Worm (Caenorhabditis elegans): Measurements from ENCODE around the gene srh-23.

- TF ChIP-seq lin-15B (tag; optimal IDR thresholded peaks at IDR 0.05) = no peak
- TF ChIP-seq lir-3 (tag; optimal IDR thresholded peaks at IDR 0.05; ENCODE audit: poor library complexity) = no peak
- no peak for TF ChIP-seq ceh-82 (tag; optimal IDR thresholded peaks at IDR 0.05)
- TF ChIP-seq skn-1 (tag; optimal IDR thresholded peaks at IDR 0.05) = no peak
- no peak for TF ChIP-seq ama-1 (optimal IDR thresholded peaks at IDR 0.05)
- TF ChIP-seq nhr-237 (tag; optimal IDR thresholded peaks at IDR 0.05) = no peak
- no peak for TF ChIP-seq pqm-1 (tag; optimal IDR thresholded peaks at IDR 0.05)
- TF ChIP-seq nhr-28 (tag; optimal IDR thresholded peaks at IDR 0.05) = no peak
- no peak for TF ChIP-seq lin-35 (GFP tag; optimal IDR thresholded peaks at IDR 0.05)
- no peak for TF ChIP-seq nhr-76 (tag; optimal IDR thresholded peaks at IDR 0.05)
- TF ChIP-seq snu-23 (GFP tag; optimal IDR thresholded peaks at IDR 0.05) = no peak
- no peak for TF ChIP-seq fkh-10 (GFP tag; optimal IDR thresholded peaks at IDR 0.05)
Measured at ce11 chrV:4918664-4919257, 2.1 kb upstream of the srh-23 start, which contains the start of gene C02E7.6.

Measured in whole organism, L1 larva.